Fruit fly (Drosophila melanogaster) whole organism, pupa: ENCODE results near the gene Naxd.

ENCODE experiments used
- CG12605 ChIP-seq: fragments of 200-800 bp; sonication (Bioruptor generic); IDR thresholded peaks from 2 replicates; pipeline ENCODE4 v1.3.6; 2022; ENCODE audit warnings: missing biosample characterization, missing genetic modification characterization
- CG13204 ChIP-seq: fragments of 200-800 bp; sonication (Bioruptor generic); optimal IDR thresholded peaks from 2 replicates; lab custom pipeline; 2018; ENCODE audit warnings: missing biosample characterization, mild to moderate bottlenecking, missing genetic modification characterization, moderate library complexity
- CG32121 ChIP-seq: fragments of 200-800 bp; sonication (Bioruptor generic); IDR thresholded peaks from 2 replicates; pipeline ENCODE4 v1.3.6; 2022; ENCODE audit warnings: missing biosample characterization, missing genetic modification characterization
- D1 ChIP-seq: fragments of 200-800 bp; sonication (Bioruptor generic); optimal IDR thresholded peaks from 2 replicates; lab custom pipeline; 2018; ENCODE audit warnings: missing biosample characterization, mild to moderate bottlenecking, missing genetic modification characterization, moderate library complexity
- EcR ChIP-seq: fragments of 200-800 bp; sonication (Bioruptor generic); optimal IDR thresholded peaks from 3 replicates; lab custom pipeline; 2019; ENCODE audit warnings: missing biosample characterization, missing genetic modification characterization, mild to moderate bottlenecking, moderate library complexity, missing genetic modification reagents

- peak; percentile 64 for TF ChIP-seq CG12605 (GFP tag; lab: Robert Waterston, UW)
- peak; percentile 77 for TF ChIP-seq CG32121 (GFP tag; lab: Robert Waterston, UW)
- TF ChIP-seq D1 = no peak
- TF ChIP-seq EcR (GFP tag; lab: Kevin White, UChicago) = no peak
- TF ChIP-seq CG13204 = no peak
These were observed at the start of gene Naxd, which contains the start of gene CG14079 for dm6 chr3L:19097665-19098082.
